Worm (Caenorhabditis elegans): Measurements from ENCODE around the gene C03G5.14.

C03G5.14 gene

DNA sequence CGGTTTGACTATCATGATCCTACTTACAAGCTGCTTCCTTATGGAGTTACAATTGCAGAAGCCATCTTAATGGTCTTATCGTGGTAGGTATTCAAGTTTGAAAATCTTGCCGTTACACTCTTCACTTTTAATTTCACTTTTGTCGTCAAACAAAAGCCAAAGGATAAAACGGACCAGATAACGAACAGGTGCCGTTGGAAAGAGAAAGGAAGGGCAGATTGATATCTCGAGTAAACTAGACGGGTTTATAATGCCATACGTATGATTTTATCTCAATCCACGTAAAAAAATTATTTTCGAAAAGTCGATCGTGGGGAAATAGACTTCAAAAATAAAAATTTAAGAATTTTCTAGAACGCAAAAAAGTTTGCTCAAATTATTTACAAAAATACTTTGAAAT lies 32.3 kb downstream of the C03G5.14 start:
- TF ChIP-seq sdc-2 (tag; optimal IDR thresholded peaks at IDR 0.05) (no peak), syd-9 (tag; optimal IDR thresholded peaks at IDR 0.05) (no peak)

DNA sequence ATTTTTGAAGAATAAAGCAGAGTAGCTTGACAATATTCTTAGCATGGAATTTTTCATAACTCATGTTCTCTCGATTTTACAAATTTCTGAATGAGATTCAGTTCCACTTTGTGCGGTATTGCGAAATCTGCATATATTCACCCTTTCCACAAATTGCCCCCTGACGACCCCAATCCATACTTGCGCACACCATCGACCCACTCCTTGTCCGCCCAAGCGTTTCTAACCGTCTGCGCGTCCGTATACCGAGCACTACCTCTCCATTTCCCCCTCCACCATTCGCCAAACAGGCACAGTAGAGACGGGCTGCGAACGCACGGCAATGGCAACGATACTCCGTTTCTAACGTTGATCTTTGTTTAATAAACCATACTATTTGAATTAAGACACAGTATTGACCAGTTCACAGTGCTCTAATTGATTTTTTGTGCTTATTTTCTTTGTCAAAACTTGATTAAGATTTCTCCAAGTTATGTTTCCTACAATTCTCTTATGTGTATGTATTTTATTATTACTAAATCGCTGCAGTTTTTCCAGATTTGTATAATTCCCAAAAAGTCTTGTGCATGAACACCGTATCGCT lies 35.0 kb downstream of the C03G5.14 start, which contains the start of gene utx-1:
utx-1 (plus strand) TSS at position 533 of the 583 bp plus-strand sequence.
- TF ChIP-seq pag-3 (tag; optimal IDR thresholded peaks at IDR 0.05; ENCODE audit: borderline replicate concordance): no peak
- TF ChIP-seq fkh-10 (GFP tag; optimal IDR thresholded peaks at IDR 0.05): no peak
- TF ChIP-seq che-1 (tag; optimal IDR thresholded peaks at IDR 0.05): no peak
- TF ChIP-seq ets-4 (tag; optimal IDR thresholded peaks at IDR 0.05): no peak
- peak; percentile 62 for TF ChIP-seq nfya-1 (tag; optimal IDR thresholded peaks at IDR 0.05)
- no peak for TF ChIP-seq T23F11.4 (GFP tag; optimal IDR thresholded peaks at IDR 0.05)
- peak; percentile 24 for TF ChIP-seq unc-55 (GFP tag; optimal IDR thresholded peaks at IDR 0.05)
- no peak for TF ChIP-seq lin-11 (tag; optimal IDR thresholded peaks at IDR 0.05)
- TF ChIP-seq Y22D7AL.16 (tag; optimal IDR thresholded peaks at IDR 0.05): no peak
- peak; percentile 43 for TF ChIP-seq tbx-2 (tag; optimal IDR thresholded peaks at IDR 0.05)
- no peak for TF ChIP-seq pqm-1 (tag; optimal IDR thresholded peaks at IDR 0.05)
- TF ChIP-seq K09A11.1 (tag; optimal IDR thresholded peaks at IDR 0.05; ENCODE audit: insufficient read depth): no peak
- peak; percentile 68 for TF ChIP-seq sdc-2 (tag; optimal IDR thresholded peaks at IDR 0.05)
- TF ChIP-seq nhr-232 (tag; optimal IDR thresholded peaks at IDR 0.05): no peak
- TF ChIP-seq ref-2 (tag; optimal IDR thresholded peaks at IDR 0.05): peak; percentile 50
- peak; percentile 35 for TF ChIP-seq hlh-30 (tag; optimal IDR thresholded peaks at IDR 0.05; ENCODE audit: insufficient read depth)
- no peak for TF ChIP-seq sox-4 (tag; optimal IDR thresholded peaks at IDR 0.05)
- peak; percentile 44 for TF ChIP-seq ceh-34 (tag; optimal IDR thresholded peaks at IDR 0.05)
- TF ChIP-seq ceh-31 (tag; optimal IDR thresholded peaks at IDR 0.05): peak; percentile 80
- peak; percentile 57 for TF ChIP-seq hlh-6 (tag; optimal IDR thresholded peaks at IDR 0.05)
- peak; percentile 19 for TF ChIP-seq ztf-16 (tag; optimal IDR thresholded peaks at IDR 0.05)
- TF ChIP-seq ceh-14 (tag; optimal IDR thresholded peaks at IDR 0.05): peak; percentile 17
- no peak for TF ChIP-seq nhr-11 (tag; optimal IDR thresholded peaks at IDR 0.05)
- no peak for TF ChIP-seq eyg-1 (tag; optimal IDR thresholded peaks at IDR 0.05)
- TF ChIP-seq ttx-3 (tag; optimal IDR thresholded peaks at IDR 0.05): no peak
- TF ChIP-seq dve-1 (tag; optimal IDR thresholded peaks at IDR 0.05): no peak
- TF ChIP-seq unc-42 (tag; optimal IDR thresholded peaks at IDR 0.05): peak; percentile 42
- TF ChIP-seq F13H6.1 (tag; optimal IDR thresholded peaks at IDR 0.05): no peak
- peak; percentile 17 for TF ChIP-seq fkh-6 (tag; optimal IDR thresholded peaks at IDR 0.05)
- TF ChIP-seq elt-4 (tag; optimal IDR thresholded peaks at IDR 0.05): no peak
- TF ChIP-seq elt-2 (tag; optimal IDR thresholded peaks at IDR 0.05): peak; percentile 13
- peak; percentile 39 for TF ChIP-seq ceh-48 (tag; optimal IDR thresholded peaks at IDR 0.05)
- TF ChIP-seq rnt-1 (tag; optimal IDR thresholded peaks at IDR 0.05): no peak
- TF ChIP-seq ceh-2 (tag; optimal IDR thresholded peaks at IDR 0.05): peak; percentile 35

DNA sequence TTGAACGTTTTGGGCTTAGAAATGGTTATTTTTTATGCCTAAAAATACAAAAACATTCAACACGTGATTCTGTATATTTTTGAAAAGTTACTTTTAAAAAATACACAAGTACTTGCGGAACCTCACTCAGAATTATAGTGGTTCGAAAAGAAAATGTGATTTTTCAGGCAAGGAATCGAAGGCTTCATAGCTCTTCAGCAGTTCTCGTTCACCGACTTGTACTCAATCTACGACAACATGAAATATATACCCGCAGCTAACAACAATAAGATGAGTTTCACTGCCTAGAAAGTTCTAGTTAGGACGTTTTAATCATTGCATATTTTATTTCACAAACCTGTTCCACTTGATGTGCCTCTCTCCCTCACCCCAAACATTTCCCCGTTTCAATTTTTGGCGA lies 40.9 kb downstream of the C03G5.14 start:
- TF ChIP-seq npax-4 (tag; optimal IDR thresholded peaks at IDR 0.05) (no peak), elt-4 (tag; optimal IDR thresholded peaks at IDR 0.05) (no peak), ahr-1 (tag; optimal IDR thresholded peaks at IDR 0.05) (no peak), che-1 (tag; optimal IDR thresholded peaks at IDR 0.05) (no peak), ceh-9 (tag; optimal IDR thresholded peaks at IDR 0.05) (no peak), nhr-11 (tag; optimal IDR thresholded peaks at IDR 0.05) (no peak), ceh-24 (tag; optimal IDR thresholded peaks at IDR 0.05) (no peak), pat-9 (tag; optimal IDR thresholded peaks at IDR 0.05) (no peak), ceh-18 (tag; optimal IDR thresholded peaks at IDR 0.05) (no peak), tbx-7 (tag; optimal IDR thresholded peaks at IDR 0.05) (no peak), ceh-22 (tag; optimal IDR thresholded peaks at IDR 0.05) (no peak), gmeb-2 (tag; optimal IDR thresholded peaks at IDR 0.05) (no peak), K02D7.2 (tag; optimal IDR thresholded peaks at IDR 0.05) (no peak)

All from whole organism, late embryonic.